Worm (Caenorhabditis elegans): ENCODE measurements around the gene T22F3.11.
"Not testable (repeated sequence)": the region's sequence is repeated elsewhere in the genome, so short reads cannot be mapped to it uniquely, and the experiment has no call there.

The T22F3.11 gene

ce11 chrV:3583622-3584021, 30.7 kb downstream of the T22F3.11 start:
- no peak for TF ChIP-seq W03F9.2 (tag; optimal IDR thresholded peaks at IDR 0.05)
- TF ChIP-seq dao-5 (tag; optimal IDR thresholded peaks at IDR 0.05) = no peak
- no peak for TF ChIP-seq him-1 (tag; optimal IDR thresholded peaks at IDR 0.05)

ce11 chrV:3582671-3583070, 31.7 kb downstream of the T22F3.11 start:
- TF ChIP-seq dao-5 (tag; optimal IDR thresholded peaks at IDR 0.05) (no peak), him-1 (tag; optimal IDR thresholded peaks at IDR 0.05) (no peak), W03F9.2 (tag; optimal IDR thresholded peaks at IDR 0.05) (no peak)

ce11 chrV:3582086-3582485, 32.3 kb downstream of the T22F3.11 start:
- TF ChIP-seq dao-5 (tag; optimal IDR thresholded peaks at IDR 0.05) = no peak
- TF ChIP-seq W03F9.2 (tag; optimal IDR thresholded peaks at IDR 0.05) = peak; percentile 32

ce11 chrV:3581643-3582042, 32.7 kb downstream of the T22F3.11 start:
- TF ChIP-seq dao-5 (tag; optimal IDR thresholded peaks at IDR 0.05) (no peak), him-1 (tag; optimal IDR thresholded peaks at IDR 0.05) (no peak), W03F9.2 (tag; optimal IDR thresholded peaks at IDR 0.05) (no peak)

ce11 chrV:3581034-3581433, 33.3 kb downstream of the T22F3.11 start:
- TF ChIP-seq him-1 (tag; optimal IDR thresholded peaks at IDR 0.05) (no peak), W03F9.2 (tag; optimal IDR thresholded peaks at IDR 0.05) (no peak), dao-5 (tag; optimal IDR thresholded peaks at IDR 0.05) (no peak)

- TF ChIP-seq W03F9.2 (tag; optimal IDR thresholded peaks at IDR 0.05) (no peak), dao-5 (tag; optimal IDR thresholded peaks at IDR 0.05) (no peak), him-1 (tag; optimal IDR thresholded peaks at IDR 0.05) (no peak)
Measured at ce11 chrV:3580385-3580784, 34.0 kb downstream of the T22F3.11 start.

- peak; percentile 42 for TF ChIP-seq W03F9.2 (tag; optimal IDR thresholded peaks at IDR 0.05)
- no peak for TF ChIP-seq dao-5 (tag; optimal IDR thresholded peaks at IDR 0.05)
- no peak for TF ChIP-seq him-1 (tag; optimal IDR thresholded peaks at IDR 0.05)
Measured at ce11 chrV:3579795-3580194, 34.6 kb downstream of the T22F3.11 start.

- TF ChIP-seq him-1 (tag; optimal IDR thresholded peaks at IDR 0.05) (no peak), dao-5 (tag; optimal IDR thresholded peaks at IDR 0.05) (no peak), W03F9.2 (tag; optimal IDR thresholded peaks at IDR 0.05) (no peak)
Measured at ce11 chrV:3579248-3579647, 35.1 kb downstream of the T22F3.11 start.

- TF ChIP-seq W03F9.2 (tag; optimal IDR thresholded peaks at IDR 0.05) (peak; percentile 2), him-1 (tag; optimal IDR thresholded peaks at IDR 0.05) (no peak)
Measured at ce11 chrV:3578813-3579212, 35.5 kb downstream of the T22F3.11 start, which contains the start of gene pygl-1. Gene pygl-1 (plus strand): TSS chrV:3579023.

- TF ChIP-seq him-1 (tag; optimal IDR thresholded peaks at IDR 0.05) (no peak), dao-5 (tag; optimal IDR thresholded peaks at IDR 0.05) (no peak), W03F9.2 (tag; optimal IDR thresholded peaks at IDR 0.05) (no peak)
Measured at ce11 chrV:3575759-3576158, 38.6 kb downstream of the T22F3.11 start, which contains the start of gene grl-27. Gene grl-27 (minus strand): TSS chrV:3575859.

- TF ChIP-seq W03F9.2, him-1, dao-5 (tag; optimal IDR thresholded peaks at IDR 0.05): not testable (repeated sequence)
Measured at ce11 chrV:3572408-3572807, 41.9 kb downstream of the T22F3.11 start, which contains the start of gene F40C5.1. Gene F40C5.1 (plus strand): TSS chrV:3572708.

- TF ChIP-seq him-1, dao-5, W03F9.2 (tag; optimal IDR thresholded peaks at IDR 0.05): not testable (repeated sequence)
Measured at ce11 chrV:3570695-3571094, 43.7 kb downstream of the T22F3.11 start, which contains the start of gene F40C5.2. Gene F40C5.2 (plus strand): TSS chrV:3570995.

ce11 chrV:3564335-3564734, 50.0 kb downstream of the T22F3.11 start, which contains the start of gene T24A6.17:
Gene T24A6.17 (minus strand): TSS chrV:3564435.
- TF ChIP-seq dao-5, W03F9.2, him-1 (tag; optimal IDR thresholded peaks at IDR 0.05): not testable (repeated sequence)

- TF ChIP-seq him-1, W03F9.2, dao-5 (tag; optimal IDR thresholded peaks at IDR 0.05): not testable (repeated sequence)
Measured at ce11 chrV:3562824-3563223, 51.5 kb downstream of the T22F3.11 start, which contains the start of gene T24A6.16. Gene T24A6.16 (minus strand): TSS chrV:3562924.
